Fruit fly (Drosophila melanogaster) whole organism, pupa: ENCODE measurements around the gene CG14864.

Experiments used
- CG10348 ChIP-seq: fragments of 200-800 bp; sonication (Bioruptor generic); IDR thresholded peaks from 2 replicates; pipeline ENCODE4 v1.3.6; 2022; ENCODE audit warnings: missing biosample characterization, missing genetic modification characterization
- CG12605 ChIP-seq: fragments of 200-800 bp; sonication (Bioruptor generic); IDR thresholded peaks from 2 replicates; pipeline ENCODE4 v1.3.6; 2022; ENCODE audit warnings: missing biosample characterization, missing genetic modification characterization
- CG13204 ChIP-seq: fragments of 200-800 bp; sonication (Bioruptor generic); optimal IDR thresholded peaks from 2 replicates; lab custom pipeline; 2018; ENCODE audit warnings: missing biosample characterization, mild to moderate bottlenecking, missing genetic modification characterization, moderate library complexity
- CG14655 ChIP-seq: fragments of 200-800 bp; sonication (Bioruptor generic); optimal IDR thresholded peaks from 3 replicates; lab custom pipeline; 2017; ENCODE audit warnings: mild to moderate bottlenecking, missing biosample characterization, missing genetic modification reagents, missing genetic modification characterization
- CG15710 ChIP-seq: fragments of 200-800 bp; sonication (Bioruptor generic); optimal IDR thresholded peaks from 2 replicates; lab custom pipeline; 2018; ENCODE audit warnings: missing biosample characterization, mild to moderate bottlenecking, missing genetic modification characterization, moderate library complexity
- CG17806 ChIP-seq: fragments of 200-800 bp; sonication (Bioruptor generic); optimal IDR thresholded peaks from 2 replicates; lab custom pipeline; 2018; ENCODE audit warnings: missing biosample characterization, mild to moderate bottlenecking, missing genetic modification characterization, moderate library complexity
- CG32121 ChIP-seq: fragments of 200-800 bp; sonication (Bioruptor generic); IDR thresholded peaks from 2 replicates; pipeline ENCODE4 v1.3.6; 2022; ENCODE audit warnings: missing biosample characterization, missing genetic modification characterization
- CG34367 ChIP-seq: fragments of 200-800 bp; sonication (Bioruptor generic); optimal IDR thresholded peaks from 2 replicates; lab custom pipeline; 2018; ENCODE audit warnings: missing biosample characterization, mild to moderate bottlenecking, missing genetic modification characterization
- CG4496 ChIP-seq: fragments of 200-800 bp; sonication (Bioruptor generic); IDR thresholded peaks from 3 replicates; pipeline ENCODE4 v1.3.6; 2022; ENCODE audit warnings: missing biosample characterization, missing genetic modification characterization
- CG8159 ChIP-seq: fragments of 200-800 bp; sonication (Bioruptor generic); optimal IDR thresholded peaks from 3 replicates; lab custom pipeline; 2018; ENCODE audit warnings: missing biosample characterization, mild to moderate bottlenecking, missing genetic modification characterization, moderate library complexity
- CG8301 ChIP-seq: fragments of 200-800 bp; sonication (Bioruptor generic); optimal IDR thresholded peaks from 2 replicates; lab custom pipeline; 2018; ENCODE audit warnings: missing biosample characterization, mild to moderate bottlenecking, missing genetic modification characterization
- CG9948 ChIP-seq: fragments of 200-800 bp; sonication (Bioruptor generic); optimal IDR thresholded peaks from 2 replicates; lab custom pipeline; 2018; ENCODE audit warnings: missing biosample characterization, mild to moderate bottlenecking, missing genetic modification characterization, moderate library complexity
- D1 ChIP-seq: fragments of 200-800 bp; sonication (Bioruptor generic); optimal IDR thresholded peaks from 2 replicates; lab custom pipeline; 2018; ENCODE audit warnings: missing biosample characterization, mild to moderate bottlenecking, missing genetic modification characterization, moderate library complexity
- EcR ChIP-seq: fragments of 200-800 bp; sonication (Bioruptor generic); optimal IDR thresholded peaks from 3 replicates; lab custom pipeline; 2019; ENCODE audit warnings: missing biosample characterization, missing genetic modification characterization, mild to moderate bottlenecking, moderate library complexity, missing genetic modification reagents
- Ets98B ChIP-seq: fragments of 200-800 bp; sonication (Bioruptor generic); IDR thresholded peaks from 2 replicates; pipeline ENCODE4 v1.3.6; 2022; ENCODE audit warnings: missing biosample characterization, missing genetic modification characterization
- Pif1A ChIP-seq: fragments of 200-800 bp; sonication (Bioruptor generic); optimal IDR thresholded peaks from 3 replicates; lab custom pipeline; 2016; ENCODE audit warnings: missing biosample characterization, missing genetic modification characterization
- Snoo ChIP-seq: fragments of 200-800 bp; sonication (Bioruptor generic); optimal IDR thresholded peaks from 3 replicates; lab custom pipeline; 2017; ENCODE audit warnings: missing biosample characterization, mild to moderate bottlenecking, missing genetic modification characterization, inconsistent platforms
- fd96Ca ChIP-seq: fragments of 200-800 bp; sonication (Bioruptor generic); IDR thresholded peaks from 3 replicates; pipeline ENCODE4 v1.3.6; 2022; ENCODE audit warnings: missing biosample characterization, missing genetic modification characterization
- gl ChIP-seq: fragments of 200-800 bp; sonication (Bioruptor generic); optimal IDR thresholded peaks from 2 replicates; lab custom pipeline; 2018; ENCODE audit warnings: missing biosample characterization, mild to moderate bottlenecking, missing genetic modification characterization
- rn ChIP-seq: fragments of 200-800 bp; sonication (Bioruptor generic); IDR thresholded peaks from 2 replicates; pipeline ENCODE4 v1.3.6; 2022; ENCODE audit warnings: missing biosample characterization, missing genetic modification characterization

CG14864 gene

dm6 chr3R:15265406-15266040 is 2.8 kb downstream of the CG14864 start, which contains the start of gene ATPsynO:
Gene ATPsynO (plus strand): TSS chr3R:15265591.
- TF ChIP-seq CG32121 (GFP tag; lab: Robert Waterston, UW) (no peak), CG4496 (no peak), CG14655 (no peak), CG15710 (no peak), Pif1A (GFP tag; lab: Kevin White, UChicago) (no peak), gl (no peak), CG13204 (GFP tag; lab: Kevin White, UChicago) (no peak), CG12605 (GFP tag; lab: Robert Waterston, UW) (no peak), CG8159 (tag; lab: Kevin White, UChicago) (no peak), CG17806 (tag; lab: Kevin White, UChicago) (no peak), CG10348 (no peak), CG34367 (tag; lab: Kevin White, UChicago) (no peak)

DNA sequence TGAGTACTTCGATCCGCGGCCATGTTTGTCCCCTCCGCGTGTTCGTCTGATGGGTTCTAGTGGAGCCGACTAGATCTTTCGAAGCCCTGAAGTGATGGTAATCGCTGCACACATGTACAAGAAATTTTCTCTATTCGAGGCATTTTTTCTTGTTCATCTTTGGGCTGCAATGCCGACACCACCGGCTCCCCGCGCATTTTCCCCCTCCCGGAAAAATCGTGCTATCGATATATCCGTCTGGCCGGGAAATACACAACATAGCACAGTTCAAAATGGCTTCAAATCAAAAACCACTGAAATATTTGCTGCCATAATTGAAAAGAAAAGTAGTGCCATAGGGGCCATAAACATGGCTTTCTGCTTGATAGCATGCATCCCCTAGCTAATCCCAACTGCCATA is 4.4 kb downstream of the CG14864 start:
- TF ChIP-seq CG13204 (GFP tag; lab: Kevin White, UChicago) (no peak), Pif1A (GFP tag; lab: Kevin White, UChicago) (no peak), D1 (tag; lab: Kevin White, UChicago) (no peak), Ets98B (GFP tag; lab: Robert Waterston, UW) (no peak), CG32121 (GFP tag; lab: Robert Waterston, UW) (no peak), CG9948 (no peak), CG34367 (tag; lab: Kevin White, UChicago) (no peak)

- TF ChIP-seq fd96Ca (GFP tag; lab: Robert Waterston, UW) (no peak), CG10348 (no peak), CG14655 (no peak)
Observed at dm6 chr3R:15262710-15263672, 5.3 kb downstream of the CG14864 start, which contains the start of the genes eIF2gamma and Set. Gene eIF2gamma (minus strand): TSS chr3R:15263458. Gene Set (plus strand): TSS chr3R:15263552.

DNA sequence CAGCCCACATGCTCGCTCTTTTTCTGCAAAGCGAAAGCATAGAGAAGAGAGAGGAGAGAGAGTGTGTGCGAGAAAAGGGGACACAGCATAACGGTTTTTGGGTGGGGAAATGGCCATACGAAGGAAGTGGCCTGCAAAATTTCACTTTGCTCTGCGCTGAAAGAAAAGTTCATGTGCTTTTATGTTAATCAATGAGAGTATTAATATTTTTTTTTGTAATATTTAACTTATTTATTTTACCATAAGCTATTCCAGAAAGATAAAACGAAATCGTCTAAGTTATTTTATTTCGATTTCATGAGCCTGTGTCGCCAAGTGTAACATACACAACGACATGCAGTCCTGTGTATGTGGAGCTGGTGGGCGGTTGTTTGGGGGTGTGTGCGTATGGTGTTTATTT is 17.9 kb downstream of the CG14864 start:
- TF ChIP-seq rn (peak; percentile 56), CG12605 (GFP tag; lab: Robert Waterston, UW) (peak; percentile 60), CG10348 (no peak), CG14655 (no peak), fd96Ca (GFP tag; lab: Robert Waterston, UW) (peak; percentile 67), CG8159 (tag; lab: Kevin White, UChicago) (peak; percentile 62), CG32121 (GFP tag; lab: Robert Waterston, UW) (peak; percentile 70), CG4496 (peak; percentile 72; the same call in 2 of the 3 replicates), D1 (tag; lab: Kevin White, UChicago) (no peak), CG34367 (tag; lab: Kevin White, UChicago) (peak; percentile 40), Ets98B (GFP tag; lab: Robert Waterston, UW) (peak; percentile 81), Snoo (tag; lab: Kevin White, UChicago) (no peak), CG15710 (peak; percentile 74)

DNA sequence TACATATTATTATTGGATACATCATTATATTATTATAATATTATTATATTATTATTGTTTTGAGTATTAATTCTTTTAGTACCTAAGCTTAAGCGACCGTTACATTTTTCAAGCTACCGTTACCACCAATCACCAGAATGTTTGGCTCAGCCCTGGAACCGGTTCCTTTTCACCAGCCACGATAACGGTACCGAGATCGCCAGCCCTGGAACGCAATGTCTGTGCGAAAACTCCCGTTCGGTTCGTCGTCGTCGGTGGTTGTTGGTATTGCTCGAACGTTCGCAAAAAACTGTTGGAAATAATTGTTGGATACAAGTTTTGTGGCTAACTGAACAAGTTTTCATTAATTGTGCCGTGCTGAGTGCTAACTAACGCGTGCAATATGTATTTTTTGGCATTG is 18.6 kb downstream of the CG14864 start, which contains the start of gene CG42404:
CG42404 (plus strand) TSS at position 360 of the 400 bp plus-strand sequence.
- TF ChIP-seq D1 (tag; lab: Kevin White, UChicago) (no peak), EcR (GFP tag; lab: Kevin White, UChicago) (no peak), CG4496 (no peak), CG34367 (tag; lab: Kevin White, UChicago) (no peak), CG17806 (tag; lab: Kevin White, UChicago) (no peak), fd96Ca (GFP tag; lab: Robert Waterston, UW) (no peak), CG8301 (tag; lab: Kevin White, UChicago) (no peak), Ets98B (GFP tag; lab: Robert Waterston, UW) (no peak), CG32121 (GFP tag; lab: Robert Waterston, UW) (no peak), rn (no peak), CG15710 (no peak), Snoo (tag; lab: Kevin White, UChicago) (no peak), gl (no peak), CG12605 (GFP tag; lab: Robert Waterston, UW) (no peak), CG8159 (tag; lab: Kevin White, UChicago) (no peak), CG13204 (GFP tag; lab: Kevin White, UChicago) (no peak)

DNA sequence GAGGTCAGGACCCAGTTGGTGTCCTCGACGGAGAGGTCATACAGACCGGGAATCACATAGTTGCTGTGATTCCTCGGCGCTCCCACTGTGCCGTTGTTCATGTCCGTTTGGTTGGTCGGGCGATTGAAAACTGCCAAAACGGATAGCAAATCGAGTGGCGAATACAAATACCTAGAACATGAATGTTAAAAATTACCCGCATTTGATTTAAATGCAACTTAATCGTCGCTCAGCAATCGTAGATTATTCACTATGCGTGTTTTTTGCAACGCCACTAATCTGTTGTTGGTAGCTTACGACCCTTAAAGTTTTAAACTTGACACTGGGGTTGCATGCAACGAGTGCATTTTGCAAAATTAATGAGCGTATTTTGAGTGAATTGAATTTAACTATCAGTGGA is 19.3 kb downstream of the CG14864 start, which contains the start of gene Amt:
Amt (minus strand) TSS at position 101 of the 400 bp plus-strand sequence.
- TF ChIP-seq CG10348 = no peak
